Worm (Caenorhabditis elegans) whole organism, L3 larva: Measurements from ENCODE around the gene nstp-3.

ENCODE experiments used
- aly-2 ChIP-seq: fragments of 150-350 bp; optimal IDR thresholded peaks from 2 replicates; lab custom pipeline; 2014; ENCODE audit warnings: missing biosample characterization, missing genetic modification characterization
- ama-1 ChIP-seq: fragments of 150-350 bp; optimal IDR thresholded peaks from 2 replicates; lab custom pipeline; 2018
- ceh-28 ChIP-seq: fragments of 150-350 bp; optimal IDR thresholded peaks from 2 replicates; lab custom pipeline; 2014; ENCODE audit warnings: missing biosample characterization, missing genetic modification reagents, missing genetic modification characterization
- ceh-82 ChIP-seq: fragments of 150-350 bp; optimal IDR thresholded peaks from 2 replicates; lab custom pipeline; 2014; ENCODE audit warnings: missing biosample characterization, missing genetic modification characterization
- ceh-9 ChIP-seq: sonication (generic microtip); optimal IDR thresholded peaks from 2 replicates; lab custom pipeline; 2018; ENCODE audit warnings: missing biosample characterization, missing genetic modification characterization
- daf-12 ChIP-seq: fragments of 150-350 bp; optimal IDR thresholded peaks from 2 replicates; lab custom pipeline; 2014; ENCODE audit warnings: missing biosample characterization, missing genetic modification reagents, missing genetic modification characterization
- egl-27 ChIP-seq: sonication (generic microtip); optimal IDR thresholded peaks from 4 replicates; lab custom pipeline; 2017; ENCODE audit warnings: missing biosample characterization, missing genetic modification reagents, missing genetic modification characterization
- egl-5 ChIP-seq: fragments of 150-350 bp; optimal IDR thresholded peaks from 2 replicates; lab custom pipeline; 2017; ENCODE audit warnings: missing biosample characterization, missing genetic modification reagents, missing genetic modification characterization, inconsistent platforms
- elt-1 ChIP-seq: fragments of 150-350 bp; optimal IDR thresholded peaks from 2 replicates; lab custom pipeline; 2014; ENCODE audit warnings: missing biosample characterization, missing genetic modification characterization
- elt-2 ChIP-seq: sonication (generic microtip); optimal IDR thresholded peaks from 2 replicates; lab custom pipeline; 2016; ENCODE audit warnings: missing genetic modification reagents, mild to moderate bottlenecking, missing genetic modification characterization, missing compliant biosample characterization
- elt-3 ChIP-seq, 3 experiments: fragments of 150-350 bp in 1 of 3; sonication (generic microtip) in 2 of 3; optimal IDR thresholded peaks; 2 replicates in 2 of 3; 4 replicates in 1 of 3; lab custom pipeline; 2014 to 2017; ENCODE audit warnings: missing biosample characterization in 3 of 3, missing genetic modification characterization in 3 of 3
- eor-1 ChIP-seq, 2 experiments: fragments of 150-350 bp; optimal IDR thresholded peaks; 2 replicates each; lab custom pipeline; 2014 to 2018; ENCODE audit warnings: missing biosample characterization in 2 of 2, missing genetic modification characterization in 2 of 2
- fkh-10 ChIP-seq: sonication (generic microtip); optimal IDR thresholded peaks from 2 replicates; lab custom pipeline; 2017; ENCODE audit warnings: missing biosample characterization, missing genetic modification reagents, missing genetic modification characterization
- fkh-2 ChIP-seq: fragments of 150-350 bp; optimal IDR thresholded peaks from 2 replicates; lab custom pipeline; 2014; ENCODE audit warnings: missing biosample characterization, missing genetic modification reagents, missing genetic modification characterization
- fos-1 ChIP-seq: fragments of 150-350 bp; optimal IDR thresholded peaks from 2 replicates; lab custom pipeline; 2014; ENCODE audit warnings: missing biosample characterization, missing genetic modification characterization
- hmg-11 ChIP-seq: sonication (generic microtip); optimal IDR thresholded peaks from 2 replicates; lab custom pipeline; 2016; ENCODE audit warnings: missing genetic modification characterization, missing compliant biosample characterization
- jun-1 ChIP-seq: fragments of 150-350 bp; optimal IDR thresholded peaks from 2 replicates; lab custom pipeline; 2014; ENCODE audit warnings: missing biosample characterization, missing genetic modification reagents, missing genetic modification characterization
- lin-39 ChIP-seq: fragments of 150-350 bp; optimal IDR thresholded peaks from 2 replicates; lab custom pipeline; 2018; ENCODE audit warnings: missing biosample characterization, missing genetic modification reagents, missing genetic modification characterization
- lsy-12 ChIP-seq: sonication (generic microtip); optimal IDR thresholded peaks from 2 replicates; lab custom pipeline; 2016; ENCODE audit warnings: mild to moderate bottlenecking, missing genetic modification characterization, missing compliant biosample characterization
- mdl-1 ChIP-seq: fragments of 150-350 bp; optimal IDR thresholded peaks from 2 replicates; lab custom pipeline; 2014; ENCODE audit warnings: missing biosample characterization, missing genetic modification characterization
- mml-1 ChIP-seq: fragments of 150-350 bp; sonication (generic microtip); optimal IDR thresholded peaks from 3 replicates; lab custom pipeline; 2014; ENCODE audit warnings: missing biosample characterization, missing genetic modification characterization
- nfya-1 ChIP-seq: sonication (generic microtip); optimal IDR thresholded peaks from 2 replicates; lab custom pipeline; 2017; ENCODE audit warnings: missing genetic modification characterization, mild to moderate bottlenecking, missing compliant biosample characterization, antibody characterized with exemption, moderate library complexity; ENCODE audit not compliant: insufficient read depth
- nhr-12 ChIP-seq: fragments of 150-350 bp; optimal IDR thresholded peaks from 2 replicates; lab custom pipeline; 2014; ENCODE audit warnings: missing biosample characterization, missing genetic modification characterization
- nhr-23 ChIP-seq: fragments of 150-350 bp; optimal IDR thresholded peaks from 2 replicates; lab custom pipeline; 2014; ENCODE audit warnings: missing biosample characterization, missing genetic modification reagents, missing genetic modification characterization
- nhr-25 ChIP-seq: sonication (generic microtip); optimal IDR thresholded peaks from 2 replicates; lab custom pipeline; 2017; ENCODE audit warnings: missing biosample characterization, missing genetic modification characterization
- nhr-28 ChIP-seq: fragments of 150-350 bp; optimal IDR thresholded peaks from 2 replicates; lab custom pipeline; 2014; ENCODE audit warnings: missing biosample characterization, missing genetic modification characterization
- nhr-43 ChIP-seq: sonication (generic microtip); optimal IDR thresholded peaks from 2 replicates; lab custom pipeline; 2016; ENCODE audit warnings: mild to moderate bottlenecking, missing genetic modification characterization, missing compliant biosample characterization; ENCODE audit not compliant: poor library complexity, severe bottlenecking
- nhr-67 ChIP-seq: fragments of 150-350 bp; optimal IDR thresholded peaks from 2 replicates; lab custom pipeline; 2014; ENCODE audit warnings: missing biosample characterization, missing genetic modification characterization
- nhr-76 ChIP-seq: fragments of 150-350 bp; sonication (generic microtip); optimal IDR thresholded peaks from 5 replicates; lab custom pipeline; 2014; ENCODE audit warnings: missing biosample characterization, missing genetic modification characterization
- nhr-77 ChIP-seq: fragments of 150-350 bp; optimal IDR thresholded peaks from 2 replicates; lab custom pipeline; 2014; ENCODE audit warnings: missing biosample characterization, missing genetic modification characterization
- pha-4 ChIP-seq: fragments of 150-350 bp; optimal IDR thresholded peaks from 2 replicates; lab custom pipeline; 2014; ENCODE audit warnings: missing biosample characterization, missing genetic modification reagents, missing genetic modification characterization
- pqm-1 ChIP-seq: fragments of 150-350 bp; optimal IDR thresholded peaks from 2 replicates; lab custom pipeline; 2017; ENCODE audit warnings: missing biosample characterization, missing genetic modification characterization, inconsistent platforms
- sea-2 ChIP-seq: fragments of 150-350 bp; sonication (generic microtip); optimal IDR thresholded peaks from 4 replicates; lab custom pipeline; 2014; ENCODE audit warnings: missing biosample characterization, missing genetic modification reagents, missing genetic modification characterization
- skn-1 ChIP-seq: fragments of 150-350 bp; optimal IDR thresholded peaks from 2 replicates; lab custom pipeline; 2014; ENCODE audit warnings: missing biosample characterization, missing genetic modification characterization
- snpc-4 ChIP-seq: fragments of 150-350 bp; optimal IDR thresholded peaks from 2 replicates; lab custom pipeline; 2014; ENCODE audit warnings: missing biosample characterization, missing genetic modification characterization
- tbx-2 ChIP-seq: sonication (generic microtip); optimal IDR thresholded peaks from 2 replicates; lab custom pipeline; 2016; ENCODE audit warnings: mild to moderate bottlenecking, missing genetic modification characterization, missing compliant biosample characterization
- unc-39 ChIP-seq: sonication (generic microtip); optimal IDR thresholded peaks from 4 replicates; lab custom pipeline; 2017; ENCODE audit warnings: missing biosample characterization, missing genetic modification characterization
- unc-62 ChIP-seq: fragments of 150-350 bp; sonication (generic microtip); optimal IDR thresholded peaks from 4 replicates; lab custom pipeline; 2014; ENCODE audit warnings: missing biosample characterization, missing genetic modification reagents, missing genetic modification characterization
- zag-1 ChIP-seq: fragments of 150-350 bp; optimal IDR thresholded peaks from 2 replicates; lab custom pipeline; 2014; ENCODE audit warnings: missing biosample characterization, missing genetic modification characterization
- ztf-11 ChIP-seq: fragments of 150-350 bp; optimal IDR thresholded peaks from 2 replicates; lab custom pipeline; 2014; ENCODE audit warnings: missing biosample characterization, missing genetic modification characterization
- ztf-4 ChIP-seq: fragments of 150-350 bp; optimal IDR thresholded peaks from 2 replicates; lab custom pipeline; 2014; ENCODE audit warnings: missing biosample characterization, missing genetic modification characterization

The nstp-3 gene

DNA sequence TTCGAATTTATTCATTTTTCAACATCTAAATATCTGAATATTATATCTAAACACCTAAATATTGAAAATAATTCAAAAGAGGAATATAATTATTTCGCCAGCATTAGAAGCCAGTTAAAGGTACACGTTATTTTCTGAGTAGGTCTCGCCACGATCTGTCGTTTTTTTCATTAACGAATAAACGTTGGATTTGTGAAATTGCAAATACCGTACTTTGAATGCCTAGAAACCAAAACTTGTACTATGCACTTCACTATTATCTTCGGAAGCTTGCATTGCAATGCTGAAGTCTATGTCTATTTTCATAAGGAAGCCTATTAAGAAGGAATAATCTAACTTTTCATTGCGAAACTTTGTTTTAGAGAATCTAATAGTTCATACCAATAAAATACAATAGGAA, 25.5 kb downstream of the nstp-3 start:
- TF ChIP-seq nhr-28 (tag; lab: Kevin White, UChicago) (no peak), lin-39 (tag; lab: Kevin White, UChicago) (no peak), egl-5 (tag; lab: Kevin White, UChicago) (no peak), hmg-11 (tag; lab: Kevin White, UChicago) (no peak), mml-1 (tag; lab: Kevin White, UChicago) (no peak), ztf-11 (tag; lab: Kevin White, UChicago) (no peak), elt-2 (tag; lab: Kevin White, UChicago) (no peak), fos-1 (no peak), daf-12 (tag; lab: Kevin White, UChicago) (no peak), zag-1 (tag; lab: Kevin White, UChicago) (no peak), nhr-25 (tag; lab: Kevin White, UChicago) (no peak), ceh-9 (tag; lab: Kevin White, UChicago) (no peak), fkh-10 (GFP tag; lab: Kevin White, UChicago) (no peak), aly-2 (tag; lab: Kevin White, UChicago) (no peak), lsy-12 (no peak), fkh-2 (tag; lab: Kevin White, UChicago) (no peak), nhr-12 (tag; lab: Kevin White, UChicago) (no peak), elt-1 (tag; lab: Kevin White, UChicago) (no peak)

DNA sequence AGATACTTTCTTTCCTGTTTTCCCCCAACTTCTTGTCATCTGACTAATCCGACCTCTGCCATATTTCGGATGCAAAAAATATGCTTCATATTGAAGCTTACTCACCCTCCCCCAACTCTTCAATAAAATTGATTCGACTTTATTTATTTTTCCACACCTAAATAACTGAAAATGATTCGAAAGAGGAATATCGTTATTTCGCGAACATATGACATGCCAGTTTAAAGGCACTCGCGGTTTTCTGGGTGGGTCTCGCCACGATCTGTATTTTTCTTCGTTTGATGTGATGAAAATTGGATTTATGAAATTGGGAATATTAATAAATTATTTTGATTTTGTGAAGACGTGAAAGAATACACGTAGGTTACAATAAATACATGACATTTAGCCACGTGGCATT, 26.4 kb downstream of the nstp-3 start, which contains the start of gene F44E7.3:
Gene F44E7.3, plus strand, starts transcription at position 319 of the 400 bp plus-strand sequence.
- TF ChIP-seq egl-27 (tag; lab: Kevin White, UChicago) (no peak), pqm-1 (tag; lab: Kevin White, UChicago) (no peak), unc-39 (tag; lab: Kevin White, UChicago) (no peak), tbx-2 (no peak), hmg-11 (tag; lab: Kevin White, UChicago) (no peak), ama-1 (lab: Kevin White, UChicago) (peak; percentile 26), nhr-23 (tag; lab: Kevin White, UChicago) (peak; percentile 27)
- TF ChIP-seq, all 47 proteins: peak for 2

- TF ChIP-seq nhr-23 (tag; lab: Kevin White, UChicago) (peak; percentile 14), mml-1 (tag; lab: Kevin White, UChicago) (no peak)
Observed at ce11 chrV:5769999-5770398, 28.0 kb downstream of the nstp-3 start.

- TF ChIP-seq mdl-1 (tag; lab: Kevin White, UChicago) (no peak), pqm-1 (tag; lab: Kevin White, UChicago) (peak; percentile 69), mml-1 (tag; lab: Kevin White, UChicago) (no peak), elt-2 (tag; lab: Kevin White, UChicago) (peak; percentile 81)
Observed at ce11 chrV:5769500-5769899, 28.5 kb downstream of the nstp-3 start.

- peak; percentile 63 for TF ChIP-seq mml-1 (tag; lab: Kevin White, UChicago)
- no peak for TF ChIP-seq ceh-82
- TF ChIP-seq elt-2 (tag; lab: Kevin White, UChicago): peak; percentile 87
- peak; percentile 32 for TF ChIP-seq tbx-2
- TF ChIP-seq ceh-28 (tag; lab: Kevin White, UChicago): peak; percentile 54
- TF ChIP-seq nhr-28 (tag; lab: Kevin White, UChicago): no peak
- no peak for TF ChIP-seq snpc-4 (tag; lab: Kevin White, UChicago)
- TF ChIP-seq lsy-12: no peak
- TF ChIP-seq nfya-1 (tag; lab: Kevin White, UChicago): peak; percentile 42
- no peak for TF ChIP-seq ztf-4 (tag; lab: Kevin White, UChicago)
- TF ChIP-seq lin-39 (tag; lab: Kevin White, UChicago): peak; percentile 42
- peak; percentile 24 for TF ChIP-seq egl-5 (tag; lab: Kevin White, UChicago)
- no peak for TF ChIP-seq aly-2 (tag; lab: Kevin White, UChicago)
- peak in 2 of 3 experiments; percentile 18 to 63 for TF ChIP-seq elt-3 (tag; optimal IDR thresholded peaks at IDR 0.05; lab: Kevin White, UChicago)
- TF ChIP-seq elt-1 (tag; lab: Kevin White, UChicago): peak; percentile 20
- no peak for TF ChIP-seq sea-2 (GFP tag; lab: Kevin White, UChicago)
- no peak for TF ChIP-seq pha-4 (tag; lab: Kevin White, UChicago)
- peak; percentile 7 for TF ChIP-seq mdl-1 (tag; lab: Kevin White, UChicago)
- no peak for TF ChIP-seq nhr-77
- no peak for TF ChIP-seq nhr-67 (tag; lab: Kevin White, UChicago)
- TF ChIP-seq egl-27 (tag; lab: Kevin White, UChicago): peak; percentile 45
- no peak for TF ChIP-seq zag-1 (tag; lab: Kevin White, UChicago)
- peak; percentile 45 for TF ChIP-seq unc-62 (GFP tag; lab: Kevin White, UChicago)
- peak; percentile 88 for TF ChIP-seq nhr-43
- TF ChIP-seq pqm-1 (tag; lab: Kevin White, UChicago): peak; percentile 72
- no peak for TF ChIP-seq nhr-76 (tag; lab: Kevin White, UChicago)
- peak; percentile 56 for TF ChIP-seq jun-1 (tag; lab: Kevin White, UChicago)
- TF ChIP-seq nhr-23 (tag; lab: Kevin White, UChicago): peak; percentile 95
- TF ChIP-seq skn-1 (tag; lab: Kevin White, UChicago): no peak
- TF ChIP-seq eor-1 (tag; optimal IDR thresholded peaks at IDR 0.05; lab: Kevin White, UChicago): no peak
- TF ChIP-seq nhr-25 (tag; lab: Kevin White, UChicago): peak; percentile 62
Observed at ce11 chrV:5768292-5768695, 29.7 kb downstream of the nstp-3 start.
